Worm (Caenorhabditis elegans): ENCODE measurements around the gene fbxa-108.

- TF ChIP-seq lin-14 (GFP tag; optimal IDR thresholded peaks at IDR 0.05) (no peak), ztf-11 (tag; optimal IDR thresholded peaks at IDR 0.05) (no peak), ama-1 (optimal IDR thresholded peaks at IDR 0.05) (no peak), fkh-10 (GFP tag; optimal IDR thresholded peaks at IDR 0.05) (no peak), nhr-237 (tag; optimal IDR thresholded peaks at IDR 0.05) (no peak), lin-15B (tag; optimal IDR thresholded peaks at IDR 0.05) (no peak), lir-3 (tag; optimal IDR thresholded peaks at IDR 0.05; ENCODE audit: poor library complexity) (no peak), snpc-4 (tag; optimal IDR thresholded peaks at IDR 0.05) (no peak), lin-39 (tag; optimal IDR thresholded peaks at IDR 0.05) (no peak), lin-35 (GFP tag; optimal IDR thresholded peaks at IDR 0.05) (no peak), elt-3 (tag; optimal IDR thresholded peaks at IDR 0.05) (no peak), skn-1 (tag; optimal IDR thresholded peaks at IDR 0.05) (no peak)
Observed at ce11 chrV:17615609-17616008, 43.6 kb downstream of the fbxa-108 start, which contains the start of gene Y6G8.5.
